Fruit fly (Drosophila melanogaster): ENCODE results near the gene Elys.

The Elys gene

DNA sequence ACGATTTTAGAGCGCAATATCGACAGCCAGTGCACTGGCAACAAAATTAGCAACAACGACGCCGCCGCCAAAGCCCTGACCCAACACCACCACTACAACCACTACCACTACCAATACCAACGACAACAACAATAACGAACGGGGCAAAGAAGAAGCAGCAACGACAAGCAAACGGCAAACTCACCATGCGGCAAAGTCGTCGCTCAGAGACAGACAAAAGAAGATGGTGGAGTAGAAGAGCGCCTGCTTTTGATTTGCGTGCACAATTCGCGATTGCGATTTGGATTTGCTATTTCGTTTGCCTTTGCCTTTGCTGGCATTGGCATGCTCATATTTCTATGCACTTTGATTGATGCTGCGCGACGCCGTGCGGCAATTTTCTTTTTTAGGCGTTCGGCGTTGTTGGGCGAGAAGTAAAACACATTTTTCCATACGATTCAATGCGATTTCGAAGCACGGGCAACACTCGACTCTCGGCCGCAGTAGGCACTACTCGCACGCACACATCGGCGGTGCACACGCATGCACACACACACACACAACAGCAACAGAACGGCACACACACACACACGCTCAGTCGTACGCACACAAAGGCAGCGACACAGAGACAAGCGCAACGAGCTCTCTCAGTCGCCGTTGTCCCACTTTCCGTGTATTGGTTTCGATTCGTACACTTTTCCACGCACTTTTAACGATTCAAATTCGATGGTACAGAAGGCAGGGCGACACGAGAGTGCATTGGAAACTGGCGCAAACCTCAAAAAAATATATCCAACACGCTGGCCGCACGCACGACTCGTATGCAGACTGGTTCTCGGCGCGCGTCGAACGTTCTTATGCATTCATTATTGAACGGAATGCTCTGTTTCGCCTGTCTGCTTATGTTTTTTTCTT, 14.4 kb upstream of the Elys start (continued):
- TF ChIP-seq chn (GFP tag; optimal IDR thresholded peaks at IDR 0.05) (no peak), nom (GFP tag; optimal IDR thresholded peaks at IDR 0.05) (no peak), CG18476 (GFP tag; optimal IDR thresholded peaks at IDR 0.05) (no peak), Drgx (GFP tag; IDR thresholded peaks at IDR 0.05) (0 out of 2 replicates have a peak, but pooled peaks have one; percentile 11), Opbp (GFP tag; IDR thresholded peaks at IDR 0.05; ENCODE audit: partially characterized antibody) (0 out of 3 replicates have a peak, but pooled peaks have one; percentile 8), run (tag; optimal IDR thresholded peaks at IDR 0.05) (no peak), CG31441 (GFP tag; IDR thresholded peaks at IDR 0.05) (no peak), Asciz (GFP tag; optimal IDR thresholded peaks at IDR 0.05) (no peak), CG8388 (GFP tag; optimal IDR thresholded peaks at IDR 0.05) (no peak), CG32767 (GFP tag; IDR thresholded peaks at IDR 0.05) (no peak), CG17385 (GFP tag; optimal IDR thresholded peaks at IDR 0.05) (peak; percentile 93), HmgZ (tag; optimal IDR thresholded peaks at IDR 0.05) (peak; percentile 15), Hr51 (GFP tag; optimal IDR thresholded peaks at IDR 0.05) (no peak), CG31365 (tag; optimal IDR thresholded peaks at IDR 0.05) (no peak), Ada2b (GFP tag; IDR thresholded peaks at IDR 0.05) (no peak), HLH4C (GFP tag; IDR thresholded peaks at IDR 0.05; ENCODE audit: partially characterized antibody) (no peak), sima (GFP tag; optimal IDR thresholded peaks at IDR 0.05) (no peak), HHEX (GFP tag; optimal IDR thresholded peaks at IDR 0.05) (no peak), bowl (GFP tag; IDR thresholded peaks at IDR 0.05) (no peak), h (optimal IDR thresholded peaks at IDR 0.05) (no peak), rib (GFP tag; IDR thresholded peaks at IDR 0.05) (peak; percentile 34; the same call in 1 of the 2 replicates), CG7357 (GFP tag; IDR thresholded peaks at IDR 0.05) (no peak), slbo (GFP tag; IDR thresholded peaks at IDR 0.05) (no peak), Hr78 (GFP tag; optimal IDR thresholded peaks at IDR 0.05) (no peak), Ets97D (GFP tag; optimal IDR thresholded peaks at IDR 0.05) (no peak), Dbx (GFP tag; IDR thresholded peaks at IDR 0.05) (no peak), sug (tag; optimal IDR thresholded peaks at IDR 0.05) (no peak), pros (GFP tag; optimal IDR thresholded peaks at IDR 0.05) (peak; percentile 56), Atf3 (GFP tag; optimal IDR thresholded peaks at IDR 0.05) (no peak), nerfin-2 (GFP tag; IDR thresholded peaks at IDR 0.05; ENCODE audit: partially characterized antibody) (no peak), Ssrp (tag; optimal IDR thresholded peaks at IDR 0.05) (no peak), CTCF (GFP tag; optimal IDR thresholded peaks at IDR 0.05) (no peak), D (optimal IDR thresholded peaks at IDR 0.05) (peak; percentile 19), D (GFP tag; optimal IDR thresholded peaks at IDR 0.05) (no peak), psq (GFP tag; optimal IDR thresholded peaks at IDR 0.05) (no peak), chm (GFP tag; IDR thresholded peaks at IDR 0.05) (0 out of 2 replicates have a peak, but pooled peaks have one; percentile 8), CG7786 (GFP tag; optimal IDR thresholded peaks at IDR 0.05) (no peak), crol (GFP tag; IDR thresholded peaks at IDR 0.05) (no peak), CG8089 (GFP tag; optimal IDR thresholded peaks at IDR 0.05) (no peak), Mrtf (GFP tag; IDR thresholded peaks at IDR 0.05) (no peak), CG32772 (GFP tag; IDR thresholded peaks at IDR 0.05) (no peak), Trl (optimal IDR thresholded peaks at IDR 0.05) (peak in 1 of 2 experiments; percentile 65), Trl (GFP tag; optimal IDR thresholded peaks at IDR 0.05) (no peak), unpg (GFP tag; optimal IDR thresholded peaks at IDR 0.05) (no peak), nmo (GFP tag; optimal IDR thresholded peaks at IDR 0.05) (no peak), CG12659 (GFP tag; optimal IDR thresholded peaks at IDR 0.05) (peak; percentile 28), B-H2 (GFP tag; optimal IDR thresholded peaks at IDR 0.05) (no peak), peb (GFP tag; IDR thresholded peaks at IDR 0.05) (no peak), emc (GFP tag; optimal IDR thresholded peaks at IDR 0.05) (no peak), CG4617 (GFP tag; optimal IDR thresholded peaks at IDR 0.05; ENCODE audit: borderline replicate concordance) (no peak)

Measured in whole organism, embryonic.